Fruit fly (Drosophila melanogaster) whole organism, embryonic: ENCODE measurements around the gene Fancl.

Experiments used
- Adf1 ChIP-seq: fragments of 200-800 bp; sonication (Bioruptor generic); IDR thresholded peaks from 2 replicates; pipeline ENCODE4 v1.3.6; 2022; ENCODE audit warnings: missing biosample characterization, missing genetic modification characterization
- CG10321 ChIP-seq: fragments of 200-800 bp; sonication (Bioruptor generic); IDR thresholded peaks from 2 replicates; pipeline ENCODE4 v1.3.6; 2022; ENCODE audit warnings: missing biosample characterization, missing genetic modification characterization
- CG11504 ChIP-seq: fragments of 200-800 bp; sonication (Bioruptor generic); optimal IDR thresholded peaks from 3 replicates; lab custom pipeline; 2019; ENCODE audit warnings: missing biosample characterization, mild to moderate bottlenecking, missing genetic modification characterization, moderate library complexity
- CG11695 ChIP-seq: fragments of 200-800 bp; sonication (Bioruptor generic); IDR thresholded peaks from 3 replicates; pipeline ENCODE4 v1.3.6; 2022; ENCODE audit warnings: missing biosample characterization, missing genetic modification characterization
- CG12219 ChIP-seq: fragments of 200-800 bp; sonication (Bioruptor generic); optimal IDR thresholded peaks from 3 replicates; lab custom pipeline; 2018; ENCODE audit warnings: missing biosample characterization, mild to moderate bottlenecking, missing genetic modification characterization
- CG12391 ChIP-seq: fragments of 200-800 bp; sonication (Bioruptor generic); optimal IDR thresholded peaks from 3 replicates; lab custom pipeline; 2018; ENCODE audit warnings: missing biosample characterization, mild to moderate bottlenecking, missing genetic modification characterization, moderate library complexity
- CG12942 ChIP-seq: fragments of 200-800 bp; sonication (Bioruptor generic); optimal IDR thresholded peaks from 3 replicates; lab custom pipeline; 2016; ENCODE audit warnings: missing biosample characterization, missing genetic modification characterization
- CG13424 ChIP-seq: fragments of 200-800 bp; sonication (Bioruptor generic); optimal IDR thresholded peaks from 2 replicates; lab custom pipeline; 2019; ENCODE audit warnings: missing biosample characterization, mild to moderate bottlenecking, missing genetic modification characterization, moderate library complexity
- CG15269 ChIP-seq: fragments of 200-800 bp; sonication (Bioruptor generic); optimal IDR thresholded peaks from 2 replicates; lab custom pipeline; 2018; ENCODE audit warnings: missing biosample characterization, mild to moderate bottlenecking, missing genetic modification characterization, moderate library complexity
- CG31388 ChIP-seq: fragments of 200-800 bp; sonication (Bioruptor generic); optimal IDR thresholded peaks from 2 replicates; lab custom pipeline; 2016; ENCODE audit warnings: missing biosample characterization, missing genetic modification characterization
- CG32532 ChIP-seq: fragments of 200-800 bp; sonication (Bioruptor generic); IDR thresholded peaks from 2 replicates; pipeline ENCODE4 v1.3.6; 2022; ENCODE audit warnings: missing biosample characterization, missing genetic modification characterization
- CG43689 ChIP-seq: fragments of 200-800 bp; sonication (Bioruptor generic); IDR thresholded peaks from 2 replicates; pipeline ENCODE4 v1.3.6; 2022; ENCODE audit warnings: missing biosample characterization, missing genetic modification characterization
- CG4617 ChIP-seq: fragments of 200-800 bp; sonication (Bioruptor generic); optimal IDR thresholded peaks from 3 replicates; lab custom pipeline; 2016; ENCODE audit warnings: missing biosample characterization, missing genetic modification characterization, borderline replicate concordance
- CG6175 ChIP-seq: fragments of 200-800 bp; sonication (Bioruptor generic); IDR thresholded peaks from 3 replicates; pipeline ENCODE4 v1.3.6; 2022; ENCODE audit warnings: missing biosample characterization, missing genetic modification characterization
- CG6791 ChIP-seq: fragments of 200-800 bp; sonication (Bioruptor generic); IDR thresholded peaks from 3 replicates; pipeline ENCODE4 v1.3.6; 2022; ENCODE audit warnings: missing biosample characterization, missing genetic modification characterization; ENCODE audit not compliant: partially characterized antibody
- CG9609 ChIP-seq: fragments of 200-800 bp; sonication (Bioruptor generic); optimal IDR thresholded peaks from 3 replicates; lab custom pipeline; 2016; ENCODE audit warnings: missing biosample characterization, missing genetic modification characterization
- Chrac-16 ChIP-seq: fragments of 200-800 bp; sonication (Bioruptor generic); optimal IDR thresholded peaks from 3 replicates; lab custom pipeline; 2016; ENCODE audit warnings: missing biosample characterization, missing genetic modification characterization
- Dek ChIP-seq: fragments of 200-800 bp; sonication (Bioruptor generic); optimal IDR thresholded peaks from 3 replicates; lab custom pipeline; 2019; ENCODE audit warnings: missing biosample characterization, mild to moderate bottlenecking, missing genetic modification characterization, moderate library complexity
- Dref ChIP-seq: fragments of 200-800 bp; sonication (Bioruptor generic); IDR thresholded peaks from 2 replicates; pipeline ENCODE4 v1.3.6; 2022; ENCODE audit warnings: missing biosample characterization, missing genetic modification characterization
- Fer2 ChIP-seq: fragments of 200-800 bp; sonication (Bioruptor generic); optimal IDR thresholded peaks from 2 replicates; lab custom pipeline; 2018; ENCODE audit warnings: missing biosample characterization, mild to moderate bottlenecking, missing genetic modification characterization, moderate library complexity
- HLH3B ChIP-seq: fragments of 200-800 bp; sonication (Bioruptor generic); IDR thresholded peaks from 2 replicates; pipeline ENCODE4 v1.3.6; 2022; ENCODE audit warnings: missing biosample characterization, missing genetic modification characterization
- Mrtf ChIP-seq: fragments of 200-800 bp; sonication (Bioruptor generic); IDR thresholded peaks from 3 replicates; pipeline ENCODE4 v1.3.6; 2022; ENCODE audit warnings: missing biosample characterization, missing genetic modification characterization
- NC2β ChIP-seq: fragments of 200-800 bp; sonication (Bioruptor generic); optimal IDR thresholded peaks from 2 replicates; lab custom pipeline; 2016; ENCODE audit warnings: missing biosample characterization, missing genetic modification characterization
- Poxn ChIP-seq: fragments of 200-800 bp; sonication (Bioruptor generic); IDR thresholded peaks from 2 replicates; pipeline ENCODE4 v1.3.6; 2022; ENCODE audit warnings: missing biosample characterization, missing genetic modification characterization
- Rx ChIP-seq: fragments of 200-800 bp; sonication (Bioruptor generic); IDR thresholded peaks from 2 replicates; pipeline ENCODE4 v1.3.6; 2022; ENCODE audit warnings: missing biosample characterization, missing genetic modification characterization
- Six4 ChIP-seq: fragments of 200-800 bp; sonication (Bioruptor generic); optimal IDR thresholded peaks from 2 replicates; lab custom pipeline; 2016; ENCODE audit warnings: missing biosample characterization, missing genetic modification characterization
- Sry-δ ChIP-seq: fragments of 200-800 bp; sonication (Bioruptor generic); optimal IDR thresholded peaks from 2 replicates; lab custom pipeline; 2016; ENCODE audit warnings: missing biosample characterization, missing genetic modification characterization
- Xbp1 ChIP-seq: fragments of 200-800 bp; sonication (Bioruptor generic); optimal IDR thresholded peaks from 3 replicates; lab custom pipeline; 2016; ENCODE audit warnings: missing biosample characterization, mild to moderate bottlenecking, missing genetic modification characterization
- en ChIP-seq: fragments of 200-800 bp; sonication (Bioruptor generic); optimal IDR thresholded peaks from 2 replicates; lab custom pipeline; 2016; ENCODE audit warnings: missing biosample characterization, missing genetic modification characterization
- ewg ChIP-seq: fragments of 200-800 bp; sonication (Bioruptor generic); optimal IDR thresholded peaks from 3 replicates; lab custom pipeline; 2017; ENCODE audit warnings: mild to moderate bottlenecking, missing biosample characterization, missing genetic modification reagents, missing genetic modification characterization
- gce ChIP-seq: fragments of 200-800 bp; sonication (Bioruptor generic); IDR thresholded peaks from 3 replicates; pipeline ENCODE4 v1.3.6; 2022; ENCODE audit warnings: missing biosample characterization, missing genetic modification characterization
- grau ChIP-seq: fragments of 200-800 bp; optimal IDR thresholded peaks from 3 replicates; lab custom pipeline; 2019; ENCODE audit warnings: missing biosample characterization, mild to moderate bottlenecking, missing genetic modification characterization, moderate library complexity
- gt ChIP-seq: fragments of 200-800 bp; sonication (Bioruptor generic); IDR thresholded peaks from 2 replicates; pipeline ENCODE4 v1.3.6; 2022; ENCODE audit warnings: missing biosample characterization, missing genetic modification characterization
- ind ChIP-seq: fragments of 200-800 bp; sonication (Bioruptor generic); optimal IDR thresholded peaks from 3 replicates; lab custom pipeline; 2016; ENCODE audit warnings: missing biosample characterization, missing genetic modification characterization
- kah ChIP-seq: fragments of 200-800 bp; sonication (Bioruptor generic); optimal IDR thresholded peaks from 2 replicates; lab custom pipeline; 2018; ENCODE audit warnings: missing biosample characterization, mild to moderate bottlenecking, missing genetic modification characterization
- ken ChIP-seq: fragments of 200-800 bp; sonication (Bioruptor generic); IDR thresholded peaks from 3 replicates; pipeline ENCODE4 v1.3.6; 2022; ENCODE audit warnings: missing biosample characterization, missing genetic modification characterization
- kni ChIP-seq: fragments of 200-800 bp; sonication (Bioruptor generic); optimal IDR thresholded peaks from 3 replicates; lab custom pipeline; 2017; ENCODE audit warnings: mild to moderate bottlenecking, missing biosample characterization, missing genetic modification reagents, missing genetic modification characterization
- lab ChIP-seq: fragments of 200-800 bp; sonication (Bioruptor generic); optimal IDR thresholded peaks from 3 replicates; lab custom pipeline; 2017; ENCODE audit warnings: missing biosample characterization, missing genetic modification characterization, mild to moderate bottlenecking, moderate library complexity, missing genetic modification reagents
- lbe ChIP-seq: fragments of 200-800 bp; sonication (Bioruptor generic); optimal IDR thresholded peaks from 2 replicates; lab custom pipeline; 2016; ENCODE audit warnings: missing biosample characterization, mild to moderate bottlenecking, missing genetic modification characterization
- luna ChIP-seq: fragments of 200-800 bp; sonication (Bioruptor generic); optimal IDR thresholded peaks from 2 replicates; lab custom pipeline; 2016; ENCODE audit warnings: missing biosample characterization, missing genetic modification characterization
- nmo ChIP-seq: fragments of 200-800 bp; sonication (Bioruptor generic); optimal IDR thresholded peaks from 2 replicates; lab custom pipeline; 2018; ENCODE audit warnings: missing biosample characterization, mild to moderate bottlenecking, missing genetic modification characterization, moderate library complexity
- pnt ChIP-seq: fragments of 200-800 bp; sonication (Bioruptor generic); optimal IDR thresholded peaks from 3 replicates; lab custom pipeline; 2016; ENCODE audit warnings: missing biosample characterization, missing genetic modification characterization
- sens ChIP-seq: fragments of 200-800 bp; sonication (Bioruptor generic); peaks from one replicate; lab custom pipeline; 2016; ENCODE audit warnings: missing biosample characterization, missing genetic modification characterization
- sisA ChIP-seq: fragments of 200-800 bp; sonication (Bioruptor generic); IDR thresholded peaks from 2 replicates; pipeline ENCODE4 v1.3.6; 2022; ENCODE audit warnings: missing biosample characterization, missing genetic modification characterization
- slbo ChIP-seq: fragments of 200-800 bp; sonication (Bioruptor generic); IDR thresholded peaks from 2 replicates; pipeline ENCODE4 v1.3.6; 2022; ENCODE audit warnings: missing biosample characterization, missing genetic modification characterization
- vfl ChIP-seq: fragments of 200-800 bp; sonication (Bioruptor generic); optimal IDR thresholded peaks from 2 replicates; lab custom pipeline; 2016; ENCODE audit warnings: missing biosample characterization, missing genetic modification characterization
- vvl ChIP-seq: fragments of 200-800 bp; sonication (Bioruptor generic); IDR thresholded peaks from 2 replicates; pipeline ENCODE4 v1.3.6; 2022; ENCODE audit warnings: missing biosample characterization, missing genetic modification characterization

Gene Fancl

dm6 chr3R:10079267-10079987, 26.8 kb upstream of the Fancl start (continued):
- 0 out of 2 replicates have a peak, but pooled peaks have one; percentile 40 for TF ChIP-seq HLH3B (GFP tag; lab: Robert Waterston, UW)
- TF ChIP-seq Xbp1 (GFP tag; lab: Kevin White, UChicago), result peak; percentile 28
- no peak for TF ChIP-seq luna (GFP tag; lab: Kevin White, UChicago)
- 0 out of 3 replicates have a peak, but pooled peaks have one; percentile 29 for TF ChIP-seq Mrtf (GFP tag; lab: Robert Waterston, UW)
- no peak for TF ChIP-seq Dref (GFP tag; lab: Robert Waterston, UW)
- TF ChIP-seq CG9609 (GFP tag; lab: Kevin White, UChicago), result peak; percentile 6
- TF ChIP-seq CG6175 (GFP tag; lab: Robert Waterston, UW), result no peak
- peak; percentile 24 for TF ChIP-seq NC2β (GFP tag; lab: Kevin White, UChicago)
- TF ChIP-seq CG10321, result peak; percentile 42; the same call in 1 of the 2 replicates
- no peak for TF ChIP-seq CG4617 (GFP tag; lab: Kevin White, UChicago)
- no peak for TF ChIP-seq kni
- peak; percentile 52; the same call in 1 of the 3 replicates for TF ChIP-seq ken (GFP tag; lab: Robert Waterston, UW)
- TF ChIP-seq CG32532 (GFP tag; lab: Robert Waterston, UW), result no peak
- 0 out of 2 replicates have a peak, but pooled peaks have one; percentile 6 for TF ChIP-seq CG43689 (GFP tag; lab: Robert Waterston, UW)
- TF ChIP-seq lbe (GFP tag; lab: Kevin White, UChicago), result no peak
- no peak for TF ChIP-seq kah (GFP tag; lab: Kevin White, UChicago)
- peak; percentile 38 for TF ChIP-seq nmo (GFP tag; lab: Kevin White, UChicago)
- TF ChIP-seq Sry-δ, result peak; percentile 1
- TF ChIP-seq lab (GFP tag; lab: Kevin White, UChicago), result peak; percentile 33
- TF ChIP-seq gce, result 0 out of 3 replicates have a peak, but pooled peaks have one; percentile 11
- peak; percentile 30 for TF ChIP-seq ind (GFP tag; lab: Kevin White, UChicago)
- TF ChIP-seq en (GFP tag; lab: Kevin White, UChicago), result peak; percentile 2
- TF ChIP-seq slbo, result peak; percentile 58
- no peak for TF ChIP-seq Dek (tag; lab: Kevin White, UChicago)
- TF ChIP-seq CG11504 (tag; lab: Kevin White, UChicago), result peak; percentile 64
- TF ChIP-seq CG12219 (GFP tag; lab: Kevin White, UChicago), result peak; percentile 7
- peak; percentile 58 for TF ChIP-seq sisA (GFP tag; lab: Robert Waterston, UW)
- TF ChIP-seq Six4, result no peak
- peak; percentile 17 for TF ChIP-seq ewg (GFP tag; lab: Kevin White, UChicago)
- TF ChIP-seq CG11695 (GFP tag; lab: Robert Waterston, UW), result 0 out of 3 replicates have a peak, but pooled peaks have one; percentile 35
- TF ChIP-seq CG15269 (tag; lab: Kevin White, UChicago), result peak; percentile 7
- TF ChIP-seq Chrac-16 (GFP tag; lab: Kevin White, UChicago), result peak; percentile 11
- no peak for TF ChIP-seq CG6791 (GFP tag; lab: Robert Waterston, UW)
- no peak for TF ChIP-seq CG12942 (GFP tag; lab: Kevin White, UChicago)
- peak; percentile 8 for TF ChIP-seq CG13424 (tag; lab: Kevin White, UChicago)
- TF ChIP-seq gt, result no peak
- TF ChIP-seq pnt (GFP tag; lab: Kevin White, UChicago), result no peak
- TF ChIP-seq CG31388, result no peak
- TF ChIP-seq Rx (GFP tag; lab: Robert Waterston, UW), result peak; percentile 14; the same call in 1 of the 2 replicates
- TF ChIP-seq CG12391 (tag; lab: Kevin White, UChicago), result peak; percentile 23
- peak; percentile 86 for TF ChIP-seq sens
- no peak for TF ChIP-seq grau
- no peak for TF ChIP-seq vfl (GFP tag; lab: Kevin White, UChicago)
- TF ChIP-seq vvl, result peak; percentile 61
- TF ChIP-seq Fer2 (tag; lab: Kevin White, UChicago), result no peak
- TF ChIP-seq Adf1 (GFP tag; lab: Robert Waterston, UW), result no peak
- TF ChIP-seq Poxn, result no peak
- TF ChIP-seq, all 482 proteins: peak for 108
